Fruit fly (Drosophila melanogaster) whole organism, larva: Measurements from ENCODE around the gene Vps60.

Experiments used
- noc ChIP-seq: fragments of 200-800 bp; sonication (Bioruptor generic); optimal IDR thresholded peaks from 3 replicates; lab custom pipeline; 2019; ENCODE audit warnings: missing biosample characterization, mild to moderate bottlenecking, missing genetic modification characterization, moderate library complexity

The Vps60 gene

dm6 chr3L:17603528-17604414, 17.7 kb downstream of the Vps60 start:
- no peak for TF ChIP-seq noc (tag; lab: Kevin White, UChicago)

- no peak for TF ChIP-seq noc (tag; lab: Kevin White, UChicago)
Measured at dm6 chr3L:17596897-17597296, 24.5 kb downstream of the Vps60 start.

- no peak for TF ChIP-seq noc (tag; lab: Kevin White, UChicago)
Measured at dm6 chr3L:17595810-17596561, 25.4 kb downstream of the Vps60 start.

DNA sequence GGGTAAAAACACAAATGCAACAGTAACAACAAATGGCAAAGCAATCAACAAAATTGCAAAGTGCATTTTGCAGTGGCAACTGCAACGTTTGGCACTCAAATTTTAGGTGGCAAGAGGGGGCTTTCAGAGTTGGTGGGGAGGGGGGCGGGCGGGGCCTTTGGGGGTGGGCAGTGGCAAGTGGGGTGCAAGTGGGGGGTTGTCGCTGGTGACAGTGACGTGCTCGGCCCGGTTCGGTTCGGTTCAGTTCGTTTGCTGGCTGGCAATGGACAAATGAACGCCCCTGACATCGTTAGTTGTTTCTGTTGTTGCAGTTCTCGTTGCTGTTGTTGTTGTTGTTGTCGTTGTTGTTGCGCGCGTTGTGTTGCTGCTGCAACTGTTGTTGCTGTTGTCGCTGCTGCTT, 28.3 kb downstream of the Vps60 start:
- no peak for TF ChIP-seq noc (tag; lab: Kevin White, UChicago)

- TF ChIP-seq noc (tag; lab: Kevin White, UChicago): no peak
Measured at dm6 chr3L:17591217-17591467, 30.3 kb downstream of the Vps60 start.

- TF ChIP-seq noc (tag; lab: Kevin White, UChicago): no peak
Measured at dm6 chr3L:17590455-17591216, 30.8 kb downstream of the Vps60 start.

dm6 chr3L:17590049-17590448, 31.4 kb downstream of the Vps60 start:
- TF ChIP-seq noc (tag; lab: Kevin White, UChicago): no peak

- TF ChIP-seq noc (tag; lab: Kevin White, UChicago): no peak
Measured at dm6 chr3L:17588686-17589085, 32.7 kb downstream of the Vps60 start.

- TF ChIP-seq noc (tag; lab: Kevin White, UChicago): no peak
Measured at dm6 chr3L:17587897-17588296, 33.5 kb downstream of the Vps60 start.

- no peak for TF ChIP-seq noc (tag; lab: Kevin White, UChicago)
Measured at dm6 chr3L:17587292-17587691, 34.1 kb downstream of the Vps60 start.

dm6 chr3L:17586370-17587048, 34.9 kb downstream of the Vps60 start:
- TF ChIP-seq noc (tag; lab: Kevin White, UChicago): no peak

DNA sequence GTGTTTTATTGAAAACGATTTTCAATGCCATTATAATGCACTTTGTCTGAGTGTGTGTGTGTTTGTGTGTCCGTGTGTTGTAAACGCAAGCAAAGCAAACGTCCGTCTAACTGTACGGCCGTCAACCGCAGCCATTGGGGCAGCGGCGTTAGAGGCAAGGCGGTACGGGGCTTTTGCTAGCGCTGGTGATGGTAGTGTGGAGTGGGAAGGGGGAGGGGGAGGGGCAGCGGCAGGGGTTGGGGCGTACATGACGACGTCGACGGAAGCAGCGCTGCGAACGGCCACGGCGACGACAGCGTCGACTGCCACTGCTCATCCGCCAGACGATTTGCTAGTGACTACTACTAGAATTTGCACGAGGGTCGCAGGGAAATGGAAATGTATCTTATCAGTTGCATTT, 36.7 kb downstream of the Vps60 start:
- TF ChIP-seq noc (tag; lab: Kevin White, UChicago): no peak

DNA sequence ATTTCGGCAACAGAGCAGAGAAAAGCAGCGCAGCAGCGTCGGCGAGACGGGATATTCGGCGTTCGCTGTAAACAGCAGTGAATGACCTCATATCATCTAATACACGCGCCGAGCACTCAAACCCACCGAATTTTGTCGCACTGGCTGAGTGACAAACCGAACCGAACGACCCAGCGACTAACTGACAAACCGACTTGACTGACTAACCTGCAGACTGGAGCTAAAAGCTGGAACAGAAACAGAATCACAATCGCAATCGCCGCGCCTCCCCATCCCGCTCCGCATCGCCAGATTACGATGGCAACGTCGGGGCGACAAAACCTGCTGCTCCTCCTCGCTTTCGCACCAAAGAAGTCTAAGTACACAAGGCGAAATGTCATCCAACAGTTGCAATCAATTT, 41.8 kb downstream of the Vps60 start:
- TF ChIP-seq noc (tag; lab: Kevin White, UChicago): no peak

DNA sequence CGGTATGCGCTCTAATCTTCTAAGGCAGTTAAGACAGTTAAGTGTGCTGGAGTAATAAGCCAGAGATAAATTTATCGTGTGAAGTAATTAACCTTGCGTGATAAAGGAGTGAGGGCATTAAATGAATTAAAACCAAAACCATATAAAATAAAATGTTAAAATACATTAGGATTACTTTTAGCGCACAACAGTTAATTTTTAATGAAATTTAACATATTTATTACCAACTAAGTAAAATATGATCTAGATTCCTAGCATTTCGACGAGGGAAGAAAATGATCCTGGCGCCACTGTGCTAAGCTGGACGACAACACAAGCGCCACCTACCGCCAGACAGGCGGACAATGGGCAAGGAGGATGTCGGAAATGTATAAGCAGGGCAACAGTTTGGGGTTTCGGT, 42.3 kb downstream of the Vps60 start:
- no peak for TF ChIP-seq noc (tag; lab: Kevin White, UChicago)

dm6 chr3L:17578413-17578812, 43.0 kb downstream of the Vps60 start:
- no peak for TF ChIP-seq noc (tag; lab: Kevin White, UChicago)
